Fruit fly (Drosophila melanogaster): ENCODE measurements around the gene CheB38c.

DNA sequence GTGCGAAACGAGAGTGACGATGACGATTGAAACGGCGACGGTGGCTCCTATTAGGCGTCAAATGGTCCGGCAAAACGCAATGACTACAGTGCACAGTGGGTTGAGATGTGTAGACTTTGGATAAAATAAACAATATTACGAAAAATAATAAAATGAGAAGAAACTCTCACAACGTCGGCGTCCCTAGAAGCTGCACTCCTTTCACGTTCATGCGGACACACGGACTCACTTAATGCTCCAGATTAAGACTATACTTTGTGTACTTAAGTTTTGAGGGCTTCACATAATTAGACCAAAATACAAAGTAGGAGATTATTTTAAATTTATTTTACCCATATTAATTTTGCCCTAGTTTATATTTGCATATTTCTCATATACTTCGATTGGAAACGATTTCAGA is 19.3 kb upstream of the CheB38c start:
- no peak for TF ChIP-seq CG8478 (optimal IDR thresholded peaks at IDR 0.05)
- no peak for TF ChIP-seq CTCF (optimal IDR thresholded peaks at IDR 0.05)
